Worm (Caenorhabditis elegans): Measurements from ENCODE around the gene spig-6.

Gene spig-6

DNA sequence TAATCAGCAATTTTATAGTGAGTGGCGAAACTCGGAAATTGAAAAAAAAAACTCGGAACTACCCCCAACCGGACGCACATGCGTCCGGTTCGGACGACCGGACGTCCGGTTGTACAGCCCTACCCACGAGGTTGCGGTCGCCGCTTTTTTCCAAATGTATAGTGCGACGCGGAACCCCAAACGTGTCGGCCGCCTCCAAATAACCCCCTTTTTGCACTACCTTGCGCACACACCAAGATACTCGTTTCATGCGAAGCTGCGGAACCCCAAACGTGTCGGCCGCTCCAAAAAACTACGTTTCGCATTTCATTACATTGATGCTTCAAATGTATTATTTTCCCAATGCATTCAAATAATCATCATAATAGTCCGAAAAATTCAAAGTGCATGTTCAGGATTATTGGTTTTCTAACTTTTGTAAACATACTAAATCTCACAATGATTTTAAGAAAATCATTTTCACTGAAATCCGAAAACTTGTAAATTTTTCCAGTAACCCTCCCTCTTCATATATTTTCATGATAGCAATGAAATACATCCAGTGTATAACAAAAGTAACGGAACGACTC is 9.3 kb upstream of the spig-6 start, which contains the start of gene srw-35:
Gene srw-35, plus strand, starts transcription at position 519 of the 569 bp plus-strand sequence.
- TF ChIP-seq ztf-28 (GFP tag; IDR thresholded peaks at IDR 0.05) = 0 out of 2 replicates have a peak, but pooled peaks have one; percentile 14
- no peak for TF ChIP-seq unc-62 (GFP tag; optimal IDR thresholded peaks at IDR 0.05)
- peak; percentile 76 for TF ChIP-seq snpc-1.1 (tag; optimal IDR thresholded peaks at IDR 0.05; ENCODE audit: insufficient read depth)
- TF ChIP-seq snpc-4 (GFP tag; optimal IDR thresholded peaks at IDR 0.05) = peak; percentile 26
- TF ChIP-seq snpc-4 (tag; optimal IDR thresholded peaks at IDR 0.05) = peak in 3 of 4 experiments; percentile 23 to 94 (median 82)

DNA sequence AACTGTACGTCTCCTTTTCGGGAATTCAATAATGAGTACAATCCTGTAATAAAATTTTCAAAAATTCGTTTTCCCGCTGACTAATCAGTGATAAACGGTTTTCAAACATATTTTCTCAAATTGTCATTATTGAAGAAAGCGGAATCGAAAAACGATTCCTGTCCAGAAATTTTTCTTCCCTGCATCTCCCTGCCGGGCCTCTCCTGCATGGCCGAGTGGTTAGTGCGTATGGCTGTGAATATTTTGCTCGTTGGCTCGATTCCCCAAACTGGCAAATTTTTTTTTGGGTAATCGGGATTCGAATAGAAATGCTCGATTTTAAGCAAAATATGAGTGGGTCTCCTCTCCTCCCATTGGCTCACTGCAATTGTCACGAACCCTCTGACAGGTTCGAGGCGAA is 6.7 kb upstream of the spig-6 start:
- peak; percentile 62 for TF ChIP-seq B0261.1 (tag; optimal IDR thresholded peaks at IDR 0.05)
- peak; percentile 82 for TF ChIP-seq tbp1 (GFP tag; optimal IDR thresholded peaks at IDR 0.05)
- peak; percentile 4 for TF ChIP-seq rpc-1 (optimal IDR thresholded peaks at IDR 0.05)
- peak; percentile 55 for TF ChIP-seq rpc-1 (tag; optimal IDR thresholded peaks at IDR 0.05)
- TF ChIP-seq pbrm-1 (GFP tag; IDR thresholded peaks at IDR 0.05) = 0 out of 2 replicates have a peak, but pooled peaks have one; percentile 24
- 0 out of 2 replicates have a peak, but pooled peaks have one; percentile 49 for TF ChIP-seq Y56A3A.18 (GFP tag; IDR thresholded peaks at IDR 0.05)
- TF ChIP-seq lin-26 (GFP tag; IDR thresholded peaks at IDR 0.05) = 0 out of 2 replicates have a peak, but pooled peaks have one; percentile 14
- TF ChIP-seq nfyb-1 (GFP tag; IDR thresholded peaks at IDR 0.05) = 0 out of 2 replicates have a peak, but pooled peaks have one; percentile 23

- TF ChIP-seq Y67H2A.10 (GFP tag; conservative IDR thresholded peaks at IDR 0.05) (no peak), F49E8.2 (tag; optimal IDR thresholded peaks at IDR 0.05; ENCODE audit: insufficient read depth) (no peak), sptf-2 (GFP tag; optimal IDR thresholded peaks at IDR 0.05) (no peak), snpc-1.1 (tag; optimal IDR thresholded peaks at IDR 0.05; ENCODE audit: insufficient read depth) (no peak), die-1 (tag; optimal IDR thresholded peaks at IDR 0.05) (no peak), somi-1 (GFP tag; optimal IDR thresholded peaks at IDR 0.05) (no peak), K12H6.12 (tag; optimal IDR thresholded peaks at IDR 0.05) (no peak), F23B12.7 (tag; optimal IDR thresholded peaks at IDR 0.05; ENCODE audit: insufficient read depth) (no peak), tbx-9 (tag; optimal IDR thresholded peaks at IDR 0.05; ENCODE audit: borderline replicate concordance) (no peak), egl-18 (GFP tag; IDR thresholded peaks at IDR 0.05) (no peak), madf-6 (GFP tag; IDR thresholded peaks at IDR 0.05) (no peak), ztf-28 (GFP tag; IDR thresholded peaks at IDR 0.05) (no peak), bed-1 (GFP tag; IDR thresholded peaks at IDR 0.05) (no peak), pha-4 (tag; optimal IDR thresholded peaks at IDR 0.05) (no peak), C17E4.6 (GFP tag; IDR thresholded peaks at IDR 0.05) (no peak), F52B5.7 (tag; optimal IDR thresholded peaks at IDR 0.05) (no peak)
These were observed 2.1 kb upstream of the spig-6 start, which contains the start of gene T08G3.11 for ce11 chrV:16479275-16479674. Gene T08G3.11, minus strand, starts transcription at chrV:16479375.

ce11 chrV:16483044-16483443 is 1.7 kb downstream of the spig-6 start, which contains the start of gene F57E7.2:
Gene F57E7.2, minus strand, starts transcription at chrV:16483144.
- TF ChIP-seq Y79H2A.3 (GFP tag; conservative IDR thresholded peaks at IDR 0.05) (no peak), Y67H2A.10 (GFP tag; conservative IDR thresholded peaks at IDR 0.05) (no peak), B0336.3 (GFP tag; IDR thresholded peaks at IDR 0.05) (no peak), Y53G8AR.9 (GFP tag; conservative IDR thresholded peaks at IDR 0.05) (no peak), ZK185.1 (tag; optimal IDR thresholded peaks at IDR 0.05; ENCODE audit: poor library complexity, severe bottlenecking) (no peak), madf-10 (tag; optimal IDR thresholded peaks at IDR 0.05) (no peak), hsf-1 (GFP tag; IDR thresholded peaks at IDR 0.05) (no peak), pbrm-1 (GFP tag; IDR thresholded peaks at IDR 0.05) (no peak), rcor-1 (GFP tag; IDR thresholded peaks at IDR 0.05) (no peak), ceh-40 (GFP tag; IDR thresholded peaks at IDR 0.05) (no peak), mxl-1 (tag; optimal IDR thresholded peaks at IDR 0.05) (no peak), B0035.1 (tag; optimal IDR thresholded peaks at IDR 0.05) (no peak), snpc-1.3 (tag; optimal IDR thresholded peaks at IDR 0.05; ENCODE audit: insufficient read depth) (no peak), nfya-1 (tag; optimal IDR thresholded peaks at IDR 0.05; ENCODE audit: borderline replicate concordance, insufficient read depth) (no peak), unc-62 (GFP tag; optimal IDR thresholded peaks at IDR 0.05) (no peak)

All from whole organism, young adult.